Worm (Caenorhabditis elegans) whole organism, early embryonic: ENCODE measurements around the gene ZK809.1.

Source experiments
- B0310.2 ChIP-seq: sonication (generic microtip); optimal IDR thresholded peaks from 2 replicates; lab custom pipeline; 2016; ENCODE audit warnings: mild to moderate bottlenecking, missing genetic modification characterization, missing compliant biosample characterization
- F13C5.2 ChIP-seq: sonication (generic microtip); optimal IDR thresholded peaks from 2 replicates; lab custom pipeline; 2017; ENCODE audit warnings: mild to moderate bottlenecking, missing genetic modification characterization, inconsistent platforms, missing compliant biosample characterization
- aly-1 ChIP-seq: sonication (generic microtip); optimal IDR thresholded peaks from 2 replicates; lab custom pipeline; 2016; ENCODE audit warnings: missing genetic modification characterization, missing compliant biosample characterization
- ama-1 ChIP-seq: fragments of 150-350 bp; optimal IDR thresholded peaks from 2 replicates; lab custom pipeline; 2014
- ceh-13 ChIP-seq: fragments of 200-800 bp; sonication (Bioruptor generic); optimal IDR thresholded peaks from 2 replicates; lab custom pipeline; 2018; ENCODE audit warnings: mild to moderate bottlenecking, missing genetic modification characterization, missing compliant biosample characterization
- ceh-36 ChIP-seq: sonication (generic microtip); optimal IDR thresholded peaks from 2 replicates; lab custom pipeline; 2016; ENCODE audit warnings: missing genetic modification characterization, inconsistent platforms, missing compliant biosample characterization
- ets-7 ChIP-seq: sonication (generic microtip); optimal IDR thresholded peaks from 2 replicates; lab custom pipeline; 2016; ENCODE audit warnings: missing genotype, missing genetic modification characterization, missing compliant biosample characterization
- flt-1 ChIP-seq: fragments of 200-800 bp; sonication (Bioruptor generic); IDR thresholded peaks from 2 replicates; pipeline ENCODE4 v1.3.6; 2022; ENCODE audit warnings: missing genetic modification characterization, missing compliant biosample characterization
- hmbx-1 ChIP-seq: sonication (generic microtip); optimal IDR thresholded peaks from 2 replicates; lab custom pipeline; 2016; ENCODE audit warnings: mild to moderate bottlenecking, missing genetic modification characterization, missing compliant biosample characterization
- hmg-4 ChIP-seq: fragments of 200-800 bp; sonication (Bioruptor generic); optimal IDR thresholded peaks from 2 replicates; lab custom pipeline; 2018; ENCODE audit warnings: mild to moderate bottlenecking, missing genetic modification characterization, missing compliant biosample characterization
- hnd-1 ChIP-seq: sonication (generic microtip); optimal IDR thresholded peaks from 2 replicates; lab custom pipeline; 2016; ENCODE audit warnings: missing genetic modification characterization, missing compliant biosample characterization
- pes-1 ChIP-seq: fragments of 200-800 bp; sonication (Bioruptor generic); IDR thresholded peaks from 2 replicates; pipeline ENCODE4 v1.3.6; 2022; ENCODE audit warnings: missing genetic modification reagents, missing genetic modification characterization, missing compliant biosample characterization
- scrt-1 ChIP-seq: fragments of 200-800 bp; sonication (Bioruptor generic); IDR thresholded peaks from 2 replicates; pipeline ENCODE4 v1.3.6; 2022; ENCODE audit warnings: missing genetic modification characterization, missing compliant biosample characterization
- sea-1 ChIP-seq: fragments of 200-800 bp; sonication (Bioruptor generic); conservative IDR thresholded peaks from 2 replicates; pipeline ENCODE4 v1.3.6; 2022; ENCODE audit warnings: missing genetic modification characterization, missing compliant biosample characterization
- tbx-11 ChIP-seq: fragments of 200-800 bp; sonication (Bioruptor generic); IDR thresholded peaks from 2 replicates; pipeline ENCODE4 v1.3.6; 2022; ENCODE audit warnings: missing genetic modification characterization, missing compliant biosample characterization
- tbx-37 ChIP-seq: fragments of 200-800 bp; sonication (Bioruptor generic); conservative IDR thresholded peaks from 2 replicates; pipeline ENCODE4 v1.3.6; 2022; ENCODE audit warnings: missing genetic modification reagents, missing genetic modification characterization, missing compliant biosample characterization
- tra-4 ChIP-seq: sonication (generic microtip); optimal IDR thresholded peaks from 2 replicates; lab custom pipeline; 2017; ENCODE audit warnings: missing genetic modification characterization, missing compliant biosample characterization

ZK809.1 gene

DNA sequence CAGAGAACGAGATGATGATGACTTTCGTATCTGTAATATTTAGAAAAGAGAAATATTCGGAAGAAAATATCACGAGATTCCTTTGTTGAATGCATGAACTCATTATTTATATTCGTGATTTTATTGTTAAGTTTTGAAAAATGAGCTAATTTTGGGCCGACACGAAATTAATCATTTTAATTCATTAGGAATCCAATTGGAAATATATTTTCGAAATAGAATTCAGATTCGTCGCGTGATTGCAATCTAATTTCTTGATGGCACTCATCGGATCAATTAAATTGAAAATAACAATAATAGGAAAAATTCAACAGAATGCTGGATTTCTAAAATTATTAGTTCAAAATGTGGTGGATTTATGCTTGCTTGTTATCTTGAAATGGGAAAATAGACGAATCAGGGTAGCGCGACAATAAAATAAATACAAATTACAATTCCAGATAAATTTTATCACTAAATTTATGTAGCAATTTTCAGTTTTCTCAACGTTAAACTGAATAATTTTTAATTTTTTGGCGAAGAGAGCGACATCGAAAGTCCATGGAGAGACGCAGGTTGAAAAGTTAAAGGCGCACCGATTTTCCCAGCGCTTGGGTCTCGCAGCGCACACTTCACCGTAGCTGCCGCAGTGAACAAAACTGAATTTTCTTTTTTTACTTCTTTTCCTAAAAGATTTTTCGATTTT lies 40.0 kb upstream of the ZK809.1 start:
- TF ChIP-seq scrt-1 (GFP tag; lab: Robert Waterston, UW) = no peak; the same call in 1 of the 2 replicates
- peak; percentile 79 for TF ChIP-seq B0310.2 (tag; lab: Kevin White, UChicago)
- peak; percentile 14 for TF ChIP-seq hmbx-1
- no peak for TF ChIP-seq ceh-13 (GFP tag; lab: Kevin White, UChicago)
- TF ChIP-seq hmg-4 (GFP tag; lab: Kevin White, UChicago) = peak; percentile 23
- peak; percentile 13 for TF ChIP-seq hnd-1 (tag; lab: Kevin White, UChicago)
- no peak for TF ChIP-seq tbx-11 (GFP tag; lab: Robert Waterston, UW)
- no peak for TF ChIP-seq sea-1
- no peak for TF ChIP-seq aly-1
- peak; percentile 11 for TF ChIP-seq ceh-36 (tag; lab: Kevin White, UChicago)
- TF ChIP-seq pes-1 (GFP tag; lab: Robert Waterston, UW) = peak; percentile 38; the same call in 1 of the 2 replicates
- TF ChIP-seq flt-1 (GFP tag; lab: Robert Waterston, UW) = 0 out of 2 replicates have a peak, but pooled peaks have one; percentile 12
- TF ChIP-seq ama-1 (lab: Kevin White, UChicago) = peak; percentile 71
- TF ChIP-seq ets-7 (tag; lab: Kevin White, UChicago) = no peak
- peak; percentile 30 for TF ChIP-seq tbx-37 (GFP tag; lab: Robert Waterston, UW)
- TF ChIP-seq tra-4 (tag; lab: Kevin White, UChicago) = peak; percentile 41
- peak; percentile 72 for TF ChIP-seq F13C5.2 (tag; lab: Kevin White, UChicago)

- no peak for TF ChIP-seq hmg-4 (GFP tag; lab: Kevin White, UChicago)
- TF ChIP-seq F13C5.2 (tag; lab: Kevin White, UChicago) = no peak
- no peak for TF ChIP-seq tra-4 (tag; lab: Kevin White, UChicago)
- no peak for TF ChIP-seq hmbx-1
- TF ChIP-seq tbx-11 (GFP tag; lab: Robert Waterston, UW) = no peak
- no peak for TF ChIP-seq pes-1 (GFP tag; lab: Robert Waterston, UW)
- no peak for TF ChIP-seq ceh-13 (GFP tag; lab: Kevin White, UChicago)
- TF ChIP-seq sea-1 = no peak
- TF ChIP-seq scrt-1 (GFP tag; lab: Robert Waterston, UW) = no peak
- no peak for TF ChIP-seq hnd-1 (tag; lab: Kevin White, UChicago)
Measured at ce11 chrIV:11602498-11603068, 39.3 kb upstream of the ZK809.1 start, which contains the start of gene rps-11. Gene rps-11, plus strand, starts transcription at chrIV:11602641.

DNA sequence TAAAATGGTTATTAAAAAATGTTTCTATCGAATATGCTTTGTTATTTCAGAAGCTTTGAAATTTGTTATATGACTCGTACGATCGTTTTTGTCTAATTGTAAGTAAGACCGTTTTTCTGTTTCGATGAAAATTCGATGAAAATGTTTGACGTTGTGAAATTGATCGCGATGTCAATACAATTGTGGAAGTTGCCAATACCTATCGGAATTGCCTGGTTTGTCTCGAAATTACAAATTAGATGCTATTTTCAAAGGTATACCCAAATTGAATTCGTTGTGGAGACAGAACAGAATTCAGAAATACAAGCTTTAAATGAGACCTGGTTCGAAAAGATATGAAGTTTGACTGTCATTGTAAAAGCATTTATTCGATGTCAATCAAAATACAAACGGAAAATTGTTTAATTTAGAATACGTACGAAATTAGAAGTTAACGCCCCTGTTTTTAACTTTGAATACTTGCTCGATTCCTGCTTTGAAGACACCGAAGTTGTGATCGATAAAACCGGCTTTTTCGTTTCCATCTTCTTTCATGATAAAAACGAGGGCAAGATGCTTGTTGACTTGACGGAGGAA lies 38.5 kb upstream of the ZK809.1 start:
- TF ChIP-seq sea-1 = no peak
- no peak for TF ChIP-seq pes-1 (GFP tag; lab: Robert Waterston, UW)
- no peak for TF ChIP-seq flt-1 (GFP tag; lab: Robert Waterston, UW)
- TF ChIP-seq hnd-1 (tag; lab: Kevin White, UChicago) = no peak
- no peak for TF ChIP-seq ets-7 (tag; lab: Kevin White, UChicago)
- TF ChIP-seq hmbx-1 = no peak
- TF ChIP-seq aly-1 = no peak

ce11 chrIV:11604909-11605308 lies 37.0 kb upstream of the ZK809.1 start, which contains the start of the genes ragc-1 and Y24F12A.1:
Gene ragc-1, minus strand, starts transcription at chrIV:11604933.
Gene Y24F12A.1, plus strand, starts transcription at chrIV:11605254.
- TF ChIP-seq ama-1 (lab: Kevin White, UChicago) (no peak), flt-1 (GFP tag; lab: Robert Waterston, UW) (peak; percentile 33; the same call in 1 of the 2 replicates), scrt-1 (GFP tag; lab: Robert Waterston, UW) (0 out of 2 replicates have a peak, but pooled peaks have one; percentile 37), B0310.2 (tag; lab: Kevin White, UChicago) (no peak), ceh-36 (tag; lab: Kevin White, UChicago) (peak; percentile 62), sea-1 (0 out of 2 replicates have a peak, but pooled peaks have one; percentile 57), F13C5.2 (tag; lab: Kevin White, UChicago) (peak; percentile 16), tbx-37 (GFP tag; lab: Robert Waterston, UW) (0 out of 2 replicates have a peak, but pooled peaks have one; percentile 29), pes-1 (GFP tag; lab: Robert Waterston, UW) (peak; percentile 74), hmg-4 (GFP tag; lab: Kevin White, UChicago) (no peak)

ce11 chrIV:11620909-11621308 lies 21.0 kb upstream of the ZK809.1 start, which contains the start of gene dsl-5:
Gene dsl-5, minus strand, starts transcription at chrIV:11621009.
- TF ChIP-seq tbx-11 (GFP tag; lab: Robert Waterston, UW) (no peak), B0310.2 (tag; lab: Kevin White, UChicago) (no peak), pes-1 (GFP tag; lab: Robert Waterston, UW) (no peak), F13C5.2 (tag; lab: Kevin White, UChicago) (no peak), aly-1 (no peak), scrt-1 (GFP tag; lab: Robert Waterston, UW) (no peak), tra-4 (tag; lab: Kevin White, UChicago) (no peak), sea-1 (no peak), ama-1 (lab: Kevin White, UChicago) (no peak), flt-1 (GFP tag; lab: Robert Waterston, UW) (no peak), ceh-13 (GFP tag; lab: Kevin White, UChicago) (no peak), ceh-36 (tag; lab: Kevin White, UChicago) (no peak), hmbx-1 (no peak), ets-7 (tag; lab: Kevin White, UChicago) (no peak), hmg-4 (GFP tag; lab: Kevin White, UChicago) (no peak), tbx-37 (GFP tag; lab: Robert Waterston, UW) (no peak), hnd-1 (tag; lab: Kevin White, UChicago) (no peak)

DNA sequence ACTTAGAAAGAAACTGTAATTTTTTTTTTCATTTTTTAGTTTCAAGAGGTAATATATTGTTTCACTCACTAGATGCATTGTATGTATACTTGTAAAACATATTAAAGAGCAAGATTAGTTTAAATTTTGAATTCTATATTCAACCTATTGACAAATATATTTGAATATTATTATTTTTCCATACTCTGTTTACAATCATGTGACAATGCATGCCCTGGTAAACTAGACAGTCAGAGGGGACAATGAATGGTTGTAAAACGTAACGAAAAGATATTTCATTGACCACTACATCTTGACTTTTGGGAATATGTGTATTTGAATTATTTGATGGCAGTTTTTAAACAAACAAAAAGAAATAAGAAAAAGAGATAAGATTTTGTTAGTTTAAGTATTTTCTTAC lies 19.6 kb upstream of the ZK809.1 start:
- TF ChIP-seq aly-1 = no peak
- TF ChIP-seq hmbx-1 = no peak
- no peak for TF ChIP-seq hnd-1 (tag; lab: Kevin White, UChicago)
- TF ChIP-seq pes-1 (GFP tag; lab: Robert Waterston, UW) = no peak
- no peak for TF ChIP-seq tra-4 (tag; lab: Kevin White, UChicago)
- no peak for TF ChIP-seq ets-7 (tag; lab: Kevin White, UChicago)
- TF ChIP-seq hmg-4 (GFP tag; lab: Kevin White, UChicago) = no peak
- no peak for TF ChIP-seq F13C5.2 (tag; lab: Kevin White, UChicago)
- TF ChIP-seq flt-1 (GFP tag; lab: Robert Waterston, UW) = no peak
- TF ChIP-seq sea-1 = no peak
- TF ChIP-seq ceh-36 (tag; lab: Kevin White, UChicago) = no peak
